Worm (Caenorhabditis elegans) whole organism, L3 larva: ENCODE data around the gene Y27F2A.8.

Experiments
- R02D3.7 ChIP-seq: fragments of 150-350 bp; optimal IDR thresholded peaks from 2 replicates; lab custom pipeline; 2014; ENCODE audit warnings: missing biosample characterization, missing genetic modification characterization
- ZK546.5 ChIP-seq: sonication (generic microtip); optimal IDR thresholded peaks from 2 replicates; lab custom pipeline; 2017; ENCODE audit warnings: missing biosample characterization, missing genetic modification characterization
- aly-2 ChIP-seq: fragments of 150-350 bp; optimal IDR thresholded peaks from 2 replicates; lab custom pipeline; 2014; ENCODE audit warnings: missing biosample characterization, missing genetic modification characterization
- ama-1 ChIP-seq: fragments of 150-350 bp; optimal IDR thresholded peaks from 2 replicates; lab custom pipeline; 2018
- ceh-28 ChIP-seq: fragments of 150-350 bp; optimal IDR thresholded peaks from 2 replicates; lab custom pipeline; 2014; ENCODE audit warnings: missing biosample characterization, missing genetic modification reagents, missing genetic modification characterization
- ceh-82 ChIP-seq: fragments of 150-350 bp; optimal IDR thresholded peaks from 2 replicates; lab custom pipeline; 2014; ENCODE audit warnings: missing biosample characterization, missing genetic modification characterization
- ceh-9 ChIP-seq: sonication (generic microtip); optimal IDR thresholded peaks from 2 replicates; lab custom pipeline; 2018; ENCODE audit warnings: missing biosample characterization, missing genetic modification characterization
- daf-12 ChIP-seq: fragments of 150-350 bp; optimal IDR thresholded peaks from 2 replicates; lab custom pipeline; 2014; ENCODE audit warnings: missing biosample characterization, missing genetic modification reagents, missing genetic modification characterization
- egl-27 ChIP-seq: sonication (generic microtip); optimal IDR thresholded peaks from 4 replicates; lab custom pipeline; 2017; ENCODE audit warnings: missing biosample characterization, missing genetic modification reagents, missing genetic modification characterization
- elt-1 ChIP-seq: fragments of 150-350 bp; optimal IDR thresholded peaks from 2 replicates; lab custom pipeline; 2014; ENCODE audit warnings: missing biosample characterization, missing genetic modification characterization
- elt-2 ChIP-seq: sonication (generic microtip); optimal IDR thresholded peaks from 2 replicates; lab custom pipeline; 2016; ENCODE audit warnings: missing genetic modification reagents, mild to moderate bottlenecking, missing genetic modification characterization, missing compliant biosample characterization
- eor-1 ChIP-seq, 2 experiments: fragments of 150-350 bp; optimal IDR thresholded peaks; 2 replicates each; lab custom pipeline; 2014 to 2018; ENCODE audit warnings: missing biosample characterization in 2 of 2, missing genetic modification characterization in 2 of 2
- fkh-10 ChIP-seq: sonication (generic microtip); optimal IDR thresholded peaks from 2 replicates; lab custom pipeline; 2017; ENCODE audit warnings: missing biosample characterization, missing genetic modification reagents, missing genetic modification characterization
- fkh-2 ChIP-seq: fragments of 150-350 bp; optimal IDR thresholded peaks from 2 replicates; lab custom pipeline; 2014; ENCODE audit warnings: missing biosample characterization, missing genetic modification reagents, missing genetic modification characterization
- fos-1 ChIP-seq: fragments of 150-350 bp; optimal IDR thresholded peaks from 2 replicates; lab custom pipeline; 2014; ENCODE audit warnings: missing biosample characterization, missing genetic modification characterization
- hmg-11 ChIP-seq: sonication (generic microtip); optimal IDR thresholded peaks from 2 replicates; lab custom pipeline; 2016; ENCODE audit warnings: missing genetic modification characterization, missing compliant biosample characterization
- lin-15B ChIP-seq: fragments of 150-350 bp; optimal IDR thresholded peaks from 2 replicates; lab custom pipeline; 2014; ENCODE audit warnings: missing biosample characterization, missing genetic modification characterization
- lin-39 ChIP-seq: fragments of 150-350 bp; optimal IDR thresholded peaks from 2 replicates; lab custom pipeline; 2018; ENCODE audit warnings: missing biosample characterization, missing genetic modification reagents, missing genetic modification characterization
- lsy-12 ChIP-seq: sonication (generic microtip); optimal IDR thresholded peaks from 2 replicates; lab custom pipeline; 2016; ENCODE audit warnings: mild to moderate bottlenecking, missing genetic modification characterization, missing compliant biosample characterization
- mml-1 ChIP-seq: fragments of 150-350 bp; sonication (generic microtip); optimal IDR thresholded peaks from 3 replicates; lab custom pipeline; 2014; ENCODE audit warnings: missing biosample characterization, missing genetic modification characterization
- nhr-11 ChIP-seq: fragments of 150-350 bp; optimal IDR thresholded peaks from 2 replicates; lab custom pipeline; 2014; ENCODE audit warnings: missing biosample characterization, missing genetic modification characterization
- nhr-12 ChIP-seq: fragments of 150-350 bp; optimal IDR thresholded peaks from 2 replicates; lab custom pipeline; 2014; ENCODE audit warnings: missing biosample characterization, missing genetic modification characterization
- nhr-237 ChIP-seq: fragments of 150-350 bp; optimal IDR thresholded peaks from 2 replicates; lab custom pipeline; 2014; ENCODE audit warnings: missing biosample characterization, missing genetic modification characterization
- nhr-25 ChIP-seq: sonication (generic microtip); optimal IDR thresholded peaks from 2 replicates; lab custom pipeline; 2017; ENCODE audit warnings: missing biosample characterization, missing genetic modification characterization
- nhr-28 ChIP-seq: fragments of 150-350 bp; optimal IDR thresholded peaks from 2 replicates; lab custom pipeline; 2014; ENCODE audit warnings: missing biosample characterization, missing genetic modification characterization
- nhr-43 ChIP-seq: sonication (generic microtip); optimal IDR thresholded peaks from 2 replicates; lab custom pipeline; 2016; ENCODE audit warnings: mild to moderate bottlenecking, missing genetic modification characterization, missing compliant biosample characterization; ENCODE audit not compliant: poor library complexity, severe bottlenecking
- nhr-67 ChIP-seq: fragments of 150-350 bp; optimal IDR thresholded peaks from 2 replicates; lab custom pipeline; 2014; ENCODE audit warnings: missing biosample characterization, missing genetic modification characterization
- nhr-76 ChIP-seq: fragments of 150-350 bp; sonication (generic microtip); optimal IDR thresholded peaks from 5 replicates; lab custom pipeline; 2014; ENCODE audit warnings: missing biosample characterization, missing genetic modification characterization
- nhr-77 ChIP-seq: fragments of 150-350 bp; optimal IDR thresholded peaks from 2 replicates; lab custom pipeline; 2014; ENCODE audit warnings: missing biosample characterization, missing genetic modification characterization
- pha-4 ChIP-seq: fragments of 150-350 bp; optimal IDR thresholded peaks from 2 replicates; lab custom pipeline; 2014; ENCODE audit warnings: missing biosample characterization, missing genetic modification reagents, missing genetic modification characterization
- pqm-1 ChIP-seq: fragments of 150-350 bp; optimal IDR thresholded peaks from 2 replicates; lab custom pipeline; 2017; ENCODE audit warnings: missing biosample characterization, missing genetic modification characterization, inconsistent platforms
- sea-2 ChIP-seq: fragments of 150-350 bp; sonication (generic microtip); optimal IDR thresholded peaks from 4 replicates; lab custom pipeline; 2014; ENCODE audit warnings: missing biosample characterization, missing genetic modification reagents, missing genetic modification characterization
- skn-1 ChIP-seq: fragments of 150-350 bp; optimal IDR thresholded peaks from 2 replicates; lab custom pipeline; 2014; ENCODE audit warnings: missing biosample characterization, missing genetic modification characterization
- snpc-4 ChIP-seq: fragments of 150-350 bp; optimal IDR thresholded peaks from 2 replicates; lab custom pipeline; 2014; ENCODE audit warnings: missing biosample characterization, missing genetic modification characterization
- tbx-2 ChIP-seq: sonication (generic microtip); optimal IDR thresholded peaks from 2 replicates; lab custom pipeline; 2016; ENCODE audit warnings: mild to moderate bottlenecking, missing genetic modification characterization, missing compliant biosample characterization
- unc-39 ChIP-seq: sonication (generic microtip); optimal IDR thresholded peaks from 4 replicates; lab custom pipeline; 2017; ENCODE audit warnings: missing biosample characterization, missing genetic modification characterization
- zag-1 ChIP-seq: fragments of 150-350 bp; optimal IDR thresholded peaks from 2 replicates; lab custom pipeline; 2014; ENCODE audit warnings: missing biosample characterization, missing genetic modification characterization
- ztf-11 ChIP-seq: fragments of 150-350 bp; optimal IDR thresholded peaks from 2 replicates; lab custom pipeline; 2014; ENCODE audit warnings: missing biosample characterization, missing genetic modification characterization

Y27F2A.8 gene

ce11 chrII:3221730-3222129 is 38.1 kb downstream of the Y27F2A.8 start, which contains the start of gene ZC239.14:
ZC239.14 (minus strand) TSS chrII:3222034.
- no peak for TF ChIP-seq skn-1 (tag; lab: Kevin White, UChicago)
- no peak for TF ChIP-seq eor-1 (tag; optimal IDR thresholded peaks at IDR 0.05; lab: Kevin White, UChicago)
- TF ChIP-seq daf-12, result no peak
- no peak for TF ChIP-seq ZK546.5
- TF ChIP-seq nhr-25 (tag; lab: Kevin White, UChicago), result no peak
- no peak for TF ChIP-seq ama-1 (lab: Kevin White, UChicago)
- no peak for TF ChIP-seq nhr-43 (tag; lab: Kevin White, UChicago)
- TF ChIP-seq elt-2 (tag; lab: Kevin White, UChicago), result no peak
- TF ChIP-seq nhr-12, result no peak
- TF ChIP-seq egl-27, result no peak
- no peak for TF ChIP-seq pqm-1
- TF ChIP-seq nhr-11 (tag; lab: Kevin White, UChicago), result no peak
- no peak for TF ChIP-seq lin-15B (tag; lab: Kevin White, UChicago)
- TF ChIP-seq lsy-12, result no peak
- TF ChIP-seq mml-1, result no peak
- TF ChIP-seq, all 47 proteins: peak for 0

- TF ChIP-seq unc-39 (no peak), nhr-25 (tag; lab: Kevin White, UChicago) (no peak), nhr-76 (tag; lab: Kevin White, UChicago) (no peak), sea-2 (no peak), elt-2 (tag; lab: Kevin White, UChicago) (peak; percentile 39), mml-1 (no peak), skn-1 (tag; lab: Kevin White, UChicago) (no peak)
These were observed 39.1 kb downstream of the Y27F2A.8 start, which contains the start of gene ZC239.13 for ce11 chrII:3222686-3223085. ZC239.13 (minus strand) TSS chrII:3222839.

ce11 chrII:3224631-3225030 is 41.0 kb downstream of the Y27F2A.8 start, which contains the start of gene ZC239.15:
ZC239.15 (minus strand) TSS chrII:3224731.
- TF ChIP-seq pqm-1, result no peak
- no peak for TF ChIP-seq snpc-4 (tag; lab: Kevin White, UChicago)
- TF ChIP-seq skn-1 (tag; lab: Kevin White, UChicago), result no peak
- TF ChIP-seq aly-2 (tag; lab: Kevin White, UChicago), result no peak
- TF ChIP-seq elt-2 (tag; lab: Kevin White, UChicago), result peak; percentile 20
- TF ChIP-seq ceh-9 (tag; lab: Kevin White, UChicago), result no peak
- TF ChIP-seq, all 47 proteins: peak for 1

- TF ChIP-seq hmg-11 (tag; lab: Kevin White, UChicago) (no peak), fos-1 (no peak), lin-39 (no peak), ceh-82 (tag; lab: Kevin White, UChicago) (no peak), nhr-11 (tag; lab: Kevin White, UChicago) (no peak), ceh-9 (tag; lab: Kevin White, UChicago) (no peak), pha-4 (peak; percentile 35), egl-27 (no peak), pqm-1 (peak; percentile 55), tbx-2 (no peak), nhr-25 (tag; lab: Kevin White, UChicago) (no peak), R02D3.7 (tag; lab: Kevin White, UChicago) (no peak), elt-2 (tag; lab: Kevin White, UChicago) (peak; percentile 73), ZK546.5 (no peak)
These were observed 41.6 kb downstream of the Y27F2A.8 start, which contains the start of gene ZC239.16 for ce11 chrII:3225200-3225599. ZC239.16 (minus strand) TSS chrII:3225319.

- TF ChIP-seq skn-1 (tag; lab: Kevin White, UChicago) (no peak), ceh-9 (tag; lab: Kevin White, UChicago) (no peak), nhr-67 (no peak), unc-39 (no peak), fkh-2 (tag; lab: Kevin White, UChicago) (no peak), nhr-12 (no peak), elt-2 (tag; lab: Kevin White, UChicago) (no peak), R02D3.7 (tag; lab: Kevin White, UChicago) (no peak), nhr-28 (no peak), elt-1 (no peak), lin-15B (tag; lab: Kevin White, UChicago) (no peak), snpc-4 (tag; lab: Kevin White, UChicago) (no peak)
These were observed 42.2 kb downstream of the Y27F2A.8 start, which contains the start of gene ZC239.17 for ce11 chrII:3225780-3226179. ZC239.17 (minus strand) TSS chrII:3225880.

ce11 chrII:3230422-3230821 is 46.8 kb downstream of the Y27F2A.8 start, which contains the start of gene srh-297:
srh-297 (minus strand) TSS chrII:3230522.
- TF ChIP-seq egl-27 (no peak), nhr-28 (no peak), ceh-82 (tag; lab: Kevin White, UChicago) (no peak), fkh-10 (no peak), mml-1 (no peak), nhr-11 (tag; lab: Kevin White, UChicago) (no peak), ceh-28 (tag; lab: Kevin White, UChicago) (no peak), lsy-12 (no peak), ztf-11 (no peak), nhr-67 (no peak), ceh-9 (tag; lab: Kevin White, UChicago) (no peak), fkh-2 (tag; lab: Kevin White, UChicago) (no peak), nhr-25 (tag; lab: Kevin White, UChicago) (no peak), aly-2 (tag; lab: Kevin White, UChicago) (no peak), zag-1 (tag; lab: Kevin White, UChicago) (no peak), nhr-77 (no peak), nhr-237 (tag; lab: Kevin White, UChicago) (no peak), daf-12 (no peak)
